Worm (Caenorhabditis elegans) whole organism, L3 larva: ENCODE results near the gene exos-4.1.

ENCODE experiments used
- R02D3.7 ChIP-seq: fragments of 150-350 bp; optimal IDR thresholded peaks from 2 replicates; lab custom pipeline; 2014; ENCODE audit warnings: missing biosample characterization, missing genetic modification characterization
- ama-1 ChIP-seq: fragments of 150-350 bp; optimal IDR thresholded peaks from 2 replicates; lab custom pipeline; 2018
- ceh-28 ChIP-seq: fragments of 150-350 bp; optimal IDR thresholded peaks from 2 replicates; lab custom pipeline; 2014; ENCODE audit warnings: missing biosample characterization, missing genetic modification reagents, missing genetic modification characterization
- ceh-82 ChIP-seq: fragments of 150-350 bp; optimal IDR thresholded peaks from 2 replicates; lab custom pipeline; 2014; ENCODE audit warnings: missing biosample characterization, missing genetic modification characterization
- elt-1 ChIP-seq: fragments of 150-350 bp; optimal IDR thresholded peaks from 2 replicates; lab custom pipeline; 2014; ENCODE audit warnings: missing biosample characterization, missing genetic modification characterization
- elt-3 ChIP-seq, 3 experiments: fragments of 150-350 bp in 1 of 3; sonication (generic microtip) in 2 of 3; optimal IDR thresholded peaks; 2 replicates in 2 of 3; 4 replicates in 1 of 3; lab custom pipeline; 2014 to 2017; ENCODE audit warnings: missing biosample characterization in 3 of 3, missing genetic modification characterization in 3 of 3
- eor-1 ChIP-seq, 2 experiments: fragments of 150-350 bp; optimal IDR thresholded peaks; 2 replicates each; lab custom pipeline; 2014 to 2018; ENCODE audit warnings: missing biosample characterization in 2 of 2, missing genetic modification characterization in 2 of 2
- fkh-10 ChIP-seq: sonication (generic microtip); optimal IDR thresholded peaks from 2 replicates; lab custom pipeline; 2017; ENCODE audit warnings: missing biosample characterization, missing genetic modification reagents, missing genetic modification characterization
- lin-39 ChIP-seq: fragments of 150-350 bp; optimal IDR thresholded peaks from 2 replicates; lab custom pipeline; 2018; ENCODE audit warnings: missing biosample characterization, missing genetic modification reagents, missing genetic modification characterization
- mdl-1 ChIP-seq: fragments of 150-350 bp; optimal IDR thresholded peaks from 2 replicates; lab custom pipeline; 2014; ENCODE audit warnings: missing biosample characterization, missing genetic modification characterization
- nhr-237 ChIP-seq: fragments of 150-350 bp; optimal IDR thresholded peaks from 2 replicates; lab custom pipeline; 2014; ENCODE audit warnings: missing biosample characterization, missing genetic modification characterization
- nhr-28 ChIP-seq: fragments of 150-350 bp; optimal IDR thresholded peaks from 2 replicates; lab custom pipeline; 2014; ENCODE audit warnings: missing biosample characterization, missing genetic modification characterization
- pha-4 ChIP-seq: fragments of 150-350 bp; optimal IDR thresholded peaks from 2 replicates; lab custom pipeline; 2014; ENCODE audit warnings: missing biosample characterization, missing genetic modification reagents, missing genetic modification characterization

- TF ChIP-seq eor-1 (tag; optimal IDR thresholded peaks at IDR 0.05; lab: Kevin White, UChicago) (no peak), R02D3.7 (tag; lab: Kevin White, UChicago) (no peak), elt-3 (tag; optimal IDR thresholded peaks at IDR 0.05; lab: Kevin White, UChicago) (no peak), ceh-82 (tag; lab: Kevin White, UChicago) (no peak), fkh-10 (GFP tag; lab: Kevin White, UChicago) (no peak), elt-1 (tag; lab: Kevin White, UChicago) (no peak), ama-1 (lab: Kevin White, UChicago) (no peak), lin-39 (tag; lab: Kevin White, UChicago) (no peak), nhr-28 (tag; lab: Kevin White, UChicago) (no peak), pha-4 (no peak), nhr-237 (tag; lab: Kevin White, UChicago) (no peak), mdl-1 (no peak), ceh-28 (no peak)
Observed at ce11 chrIV:13076620-13077019, 22.2 kb upstream of the exos-4.1 start, which contains the start of gene C39E9.7.
